Fruit fly (Drosophila melanogaster) whole organism, prepupa: ENCODE data around the gene ppk23.

ENCODE experiments used
- Blimp-1 ChIP-seq: fragments of 200-800 bp; sonication (Bioruptor generic); optimal IDR thresholded peaks from 3 replicates; lab custom pipeline; 2017; ENCODE audit warnings: missing biosample characterization, missing genetic modification characterization, mild to moderate bottlenecking, moderate library complexity, missing genetic modification reagents
- CG10631 ChIP-seq: fragments of 200-800 bp; sonication (Bioruptor generic); optimal IDR thresholded peaks from 2 replicates; lab custom pipeline; 2016; ENCODE audit warnings: missing biosample characterization, missing genetic modification characterization
- CG10669 ChIP-seq: fragments of 200-800 bp; sonication (Bioruptor generic); optimal IDR thresholded peaks from 3 replicates; lab custom pipeline; 2018; ENCODE audit warnings: missing biosample characterization, mild to moderate bottlenecking, missing genetic modification characterization, moderate library complexity
- CG11294 ChIP-seq: fragments of 200-800 bp; sonication (Bioruptor generic); IDR thresholded peaks from 2 replicates; pipeline ENCODE4 v1.3.6; 2022; ENCODE audit warnings: missing biosample characterization, missing genetic modification characterization
- CG3032 ChIP-seq: fragments of 200-800 bp; optimal IDR thresholded peaks from 2 replicates; lab custom pipeline; 2019; ENCODE audit warnings: missing biosample characterization, mild to moderate bottlenecking, missing genetic modification characterization, moderate library complexity
- CG31627 ChIP-seq: fragments of 200-800 bp; sonication (Bioruptor generic); optimal IDR thresholded peaks from 3 replicates; lab custom pipeline; 2016; ENCODE audit warnings: missing biosample characterization, missing genetic modification characterization
- CG34406 ChIP-seq: fragments of 200-800 bp; sonication (Bioruptor generic); optimal IDR thresholded peaks from 3 replicates; lab custom pipeline; 2016; ENCODE audit warnings: missing biosample characterization, missing genetic modification characterization
- CG6792 ChIP-seq: fragments of 200-800 bp; sonication (Bioruptor generic); optimal IDR thresholded peaks from 3 replicates; lab custom pipeline; 2016; ENCODE audit warnings: missing biosample characterization, missing genetic modification characterization
- CG6808 ChIP-seq: fragments of 200-800 bp; sonication (Bioruptor generic); optimal IDR thresholded peaks from 3 replicates; lab custom pipeline; 2017; ENCODE audit warnings: missing biosample characterization, missing genetic modification characterization, mild to moderate bottlenecking, moderate library complexity, missing genetic modification reagents
- CG7368 ChIP-seq: fragments of 200-800 bp; sonication (Bioruptor generic); optimal IDR thresholded peaks from 3 replicates; lab custom pipeline; 2016; ENCODE audit warnings: missing biosample characterization, missing genetic modification characterization
- CG8632 ChIP-seq: fragments of 200-800 bp; sonication (Bioruptor generic); optimal IDR thresholded peaks from 3 replicates; lab custom pipeline; 2016; ENCODE audit warnings: missing biosample characterization, missing genetic modification characterization
- CG9139 ChIP-seq: fragments of 200-800 bp; sonication (Bioruptor generic); optimal IDR thresholded peaks from 3 replicates; lab custom pipeline; 2017; ENCODE audit warnings: missing biosample characterization, mild to moderate bottlenecking, missing genetic modification characterization
- Eip75B ChIP-seq: fragments of 200-800 bp; sonication (Bioruptor generic); optimal IDR thresholded peaks from 3 replicates; lab custom pipeline; 2016; ENCODE audit warnings: missing biosample characterization, missing genetic modification characterization
- Eip78C ChIP-seq: fragments of 200-800 bp; sonication (Bioruptor generic); peaks from one replicate; lab custom pipeline; 2016; ENCODE audit warnings: missing biosample characterization, missing genetic modification characterization
- Eip93F ChIP-seq: fragments of 200-800 bp; sonication (Bioruptor generic); optimal IDR thresholded peaks from 2 replicates; lab custom pipeline; 2016; ENCODE audit warnings: missing biosample characterization, mild to moderate bottlenecking, missing genetic modification characterization
- Ets21C ChIP-seq: fragments of 200-800 bp; sonication (Bioruptor generic); optimal IDR thresholded peaks from 3 replicates; lab custom pipeline; 2016; ENCODE audit warnings: missing biosample characterization, missing genetic modification characterization
- Ets96B ChIP-seq: fragments of 200-800 bp; optimal IDR thresholded peaks from 2 replicates; lab custom pipeline; 2019; ENCODE audit warnings: missing biosample characterization, mild to moderate bottlenecking, missing genetic modification characterization, moderate library complexity
- Gug ChIP-seq: fragments of 200-800 bp; sonication (Bioruptor generic); IDR thresholded peaks from 2 replicates; pipeline ENCODE4 v1.3.6; 2022; ENCODE audit warnings: missing biosample characterization, missing genetic modification characterization
- Hr39 ChIP-seq: fragments of 200-800 bp; sonication (Bioruptor generic); optimal IDR thresholded peaks from 2 replicates; lab custom pipeline; 2016; ENCODE audit warnings: missing biosample characterization, missing genetic modification characterization
- Hr4 ChIP-seq: fragments of 200-800 bp; sonication (Bioruptor generic); optimal IDR thresholded peaks from 3 replicates; lab custom pipeline; 2016; ENCODE audit warnings: missing biosample characterization, missing genetic modification characterization
- Met ChIP-seq: fragments of 200-800 bp; sonication (Bioruptor generic); optimal IDR thresholded peaks from 3 replicates; lab custom pipeline; 2016; ENCODE audit warnings: missing biosample characterization, missing genetic modification characterization
- OdsH ChIP-seq: fragments of 200-800 bp; sonication (Bioruptor generic); optimal IDR thresholded peaks from 3 replicates; lab custom pipeline; 2016; ENCODE audit warnings: missing biosample characterization, missing genetic modification characterization
- Smox ChIP-seq: fragments of 200-800 bp; sonication (Bioruptor generic); optimal IDR thresholded peaks from 3 replicates; lab custom pipeline; 2016; ENCODE audit warnings: missing biosample characterization, missing genetic modification characterization
- Sox102F ChIP-seq: fragments of 200-800 bp; sonication (Bioruptor generic); optimal IDR thresholded peaks from 2 replicates; lab custom pipeline; 2016; ENCODE audit warnings: missing biosample characterization, mild to moderate bottlenecking, missing genetic modification characterization
- Sox14 ChIP-seq: fragments of 200-800 bp; sonication (Bioruptor generic); optimal IDR thresholded peaks from 3 replicates; lab custom pipeline; 2016; ENCODE audit warnings: missing biosample characterization, missing genetic modification characterization
- achi ChIP-seq: fragments of 200-800 bp; sonication (Bioruptor generic); optimal IDR thresholded peaks from 3 replicates; lab custom pipeline; 2016; ENCODE audit warnings: missing biosample characterization, missing genetic modification characterization
- acj6 ChIP-seq: fragments of 200-800 bp; sonication (Bioruptor generic); optimal IDR thresholded peaks from 3 replicates; lab custom pipeline; 2016; ENCODE audit warnings: missing biosample characterization, missing genetic modification characterization
- cyc ChIP-seq: fragments of 200-800 bp; sonication (Bioruptor generic); optimal IDR thresholded peaks from 3 replicates; lab custom pipeline; 2016; ENCODE audit warnings: missing biosample characterization, missing genetic modification characterization
- dac ChIP-seq: fragments of 200-800 bp; sonication (Bioruptor generic); optimal IDR thresholded peaks from 2 replicates; lab custom pipeline; 2017; ENCODE audit warnings: missing biosample characterization, mild to moderate bottlenecking, missing genetic modification characterization
- eg ChIP-seq: fragments of 200-800 bp; sonication (Bioruptor generic); IDR thresholded peaks from 3 replicates; pipeline ENCODE4 v1.3.6; 2022; ENCODE audit warnings: missing biosample characterization, missing genetic modification characterization
- esn ChIP-seq: fragments of 200-800 bp; sonication (Bioruptor generic); optimal IDR thresholded peaks from 2 replicates; lab custom pipeline; 2016; ENCODE audit warnings: missing biosample characterization, mild to moderate bottlenecking, missing genetic modification characterization, moderate library complexity
- fd59A ChIP-seq: fragments of 200-800 bp; sonication (Bioruptor generic); optimal IDR thresholded peaks from 2 replicates; lab custom pipeline; 2017; ENCODE audit warnings: missing biosample characterization, mild to moderate bottlenecking, missing genetic modification characterization, missing genetic modification reagents
- fd85E ChIP-seq: fragments of 200-800 bp; sonication (Bioruptor generic); optimal IDR thresholded peaks from 3 replicates; lab custom pipeline; 2016; ENCODE audit warnings: missing biosample characterization, missing genetic modification characterization
- fkh ChIP-seq: fragments of 200-800 bp; sonication (Bioruptor generic); optimal IDR thresholded peaks from 3 replicates; lab custom pipeline; 2017; ENCODE audit warnings: missing biosample characterization, mild to moderate bottlenecking, missing genetic modification characterization, moderate library complexity
- lz ChIP-seq: fragments of 200-800 bp; sonication (Bioruptor generic); optimal IDR thresholded peaks from 3 replicates; lab custom pipeline; 2016; ENCODE audit warnings: missing biosample characterization, missing genetic modification characterization
- net ChIP-seq: fragments of 200-800 bp; sonication (Bioruptor generic); optimal IDR thresholded peaks from 3 replicates; lab custom pipeline; 2016; ENCODE audit warnings: missing biosample characterization, missing genetic modification characterization
- pdm3 ChIP-seq: fragments of 200-800 bp; sonication (Bioruptor generic); optimal IDR thresholded peaks from 3 replicates; lab custom pipeline; 2016; ENCODE audit warnings: missing biosample characterization, missing genetic modification characterization
- salr ChIP-seq, 2 experiments: fragments of 200-800 bp; sonication (Bioruptor generic); optimal IDR thresholded peaks; 3 replicates each; lab custom pipeline; 2016 to 2018; ENCODE audit warnings: missing biosample characterization in 2 of 2, missing genetic modification characterization in 2 of 2, mild to moderate bottlenecking in 1 of 2
- svp ChIP-seq: fragments of 200-800 bp; sonication (Bioruptor generic); peaks from one replicate; lab custom pipeline; 2016; ENCODE audit warnings: missing biosample characterization, missing genetic modification characterization
- topi ChIP-seq: fragments of 200-800 bp; sonication (Bioruptor generic); optimal IDR thresholded peaks from 3 replicates; lab custom pipeline; 2016; ENCODE audit warnings: missing biosample characterization, missing genetic modification characterization

Gene ppk23

dm6 chrX:17550307-17550706 is 18.7 kb downstream of the ppk23 start (continued):
- no peak for TF ChIP-seq eg
- no peak for TF ChIP-seq CG6808 (GFP tag; lab: Kevin White, UChicago)
- no peak for TF ChIP-seq fkh (GFP tag; lab: Kevin White, UChicago)
- peak; percentile 69 for TF ChIP-seq esn (GFP tag; lab: Kevin White, UChicago)
- peak; percentile 27 for TF ChIP-seq Ets96B (tag; lab: Kevin White, UChicago)
- TF ChIP-seq CG9139 = no peak
- no peak for TF ChIP-seq Eip93F (GFP tag; lab: Kevin White, UChicago)
- no peak for TF ChIP-seq net (GFP tag; lab: Kevin White, UChicago)
- peak; percentile 26 for TF ChIP-seq OdsH
- peak; percentile 10 for TF ChIP-seq CG34406 (GFP tag; lab: Kevin White, UChicago)
- TF ChIP-seq fd85E = no peak
- no peak for TF ChIP-seq Blimp-1 (GFP tag; lab: Kevin White, UChicago)
- peak; percentile 47 for TF ChIP-seq lz
- TF ChIP-seq CG3032 (tag; lab: Kevin White, UChicago) = peak; percentile 36
- TF ChIP-seq CG6792 (GFP tag; lab: Kevin White, UChicago) = peak; percentile 2
- no peak for TF ChIP-seq dac (GFP tag; lab: Kevin White, UChicago)
- TF ChIP-seq Sox14 (GFP tag; lab: Kevin White, UChicago) = peak; percentile 26
- TF ChIP-seq CG10631 (GFP tag; lab: Kevin White, UChicago) = peak; percentile 32
- TF ChIP-seq CG11294 = no peak
- no peak for TF ChIP-seq salr (GFP tag; optimal IDR thresholded peaks at IDR 0.05; lab: Kevin White, UChicago)
- TF ChIP-seq Met (GFP tag; lab: Kevin White, UChicago) = peak; percentile 63
- no peak for TF ChIP-seq achi (GFP tag; lab: Kevin White, UChicago)
- no peak for TF ChIP-seq CG7368 (GFP tag; lab: Kevin White, UChicago)
- peak; percentile 15 for TF ChIP-seq CG10669
- TF ChIP-seq Gug = no peak
- TF ChIP-seq acj6 (GFP tag; lab: Kevin White, UChicago) = peak; percentile 26
- peak; percentile 67 for TF ChIP-seq Smox (GFP tag; lab: Kevin White, UChicago)
- peak; percentile 33 for TF ChIP-seq Ets21C
- no peak for TF ChIP-seq Hr4 (GFP tag; lab: Kevin White, UChicago)
- TF ChIP-seq, all 60 proteins: peak for 25

- TF ChIP-seq CG34406 (GFP tag; lab: Kevin White, UChicago) = peak; percentile 38
- TF ChIP-seq Sox102F (GFP tag; lab: Kevin White, UChicago) = peak; percentile 60
- no peak for TF ChIP-seq Eip93F (GFP tag; lab: Kevin White, UChicago)
- no peak for TF ChIP-seq CG6808 (GFP tag; lab: Kevin White, UChicago)
- peak; percentile 7 for TF ChIP-seq CG10631 (GFP tag; lab: Kevin White, UChicago)
- peak; percentile 24 for TF ChIP-seq acj6 (GFP tag; lab: Kevin White, UChicago)
- TF ChIP-seq CG11294 = no peak
- TF ChIP-seq Eip78C (GFP tag; lab: Kevin White, UChicago) = peak; percentile 79
- TF ChIP-seq OdsH = peak; percentile 42
- no peak for TF ChIP-seq eg
- TF ChIP-seq Hr39 (GFP tag; lab: Kevin White, UChicago) = peak; percentile 56
- TF ChIP-seq CG8632 = peak; percentile 42
- peak; percentile 36 for TF ChIP-seq achi (GFP tag; lab: Kevin White, UChicago)
- peak; percentile 37 for TF ChIP-seq Sox14 (GFP tag; lab: Kevin White, UChicago)
- peak; percentile 66 for TF ChIP-seq Met (GFP tag; lab: Kevin White, UChicago)
- peak; percentile 40 for TF ChIP-seq pdm3
- TF ChIP-seq svp (GFP tag; lab: Kevin White, UChicago) = peak; percentile 83
- TF ChIP-seq CG6792 (GFP tag; lab: Kevin White, UChicago) = peak; percentile 43
- peak; percentile 29 for TF ChIP-seq cyc (GFP tag; lab: Kevin White, UChicago)
- TF ChIP-seq esn (GFP tag; lab: Kevin White, UChicago) = peak; percentile 81
- peak; percentile 75 for TF ChIP-seq Smox (GFP tag; lab: Kevin White, UChicago)
- TF ChIP-seq Eip75B (GFP tag; lab: Kevin White, UChicago) = peak; percentile 25
- TF ChIP-seq CG31627 = peak; percentile 69
- TF ChIP-seq Ets21C = peak; percentile 58
- peak; percentile 67 for TF ChIP-seq topi (GFP tag; lab: Kevin White, UChicago)
- no peak for TF ChIP-seq fd59A (GFP tag; lab: Kevin White, UChicago)
- peak; percentile 13 for TF ChIP-seq net (GFP tag; lab: Kevin White, UChicago)
- TF ChIP-seq fkh (GFP tag; lab: Kevin White, UChicago) = no peak
- peak; percentile 70 for TF ChIP-seq lz
Measured at dm6 chrX:17545580-17545979, 23.4 kb downstream of the ppk23 start.
